Worm (Caenorhabditis elegans) whole organism, L4 larva: Measurements from ENCODE around the gene cpg-24.
A peak's percentile ranks its signal among the peaks of the same experiment; 100 is the strongest.

Experiments
- F10B5.3 ChIP-seq: sonication (generic microtip); optimal IDR thresholded peaks from 2 replicates; lab custom pipeline; 2016; ENCODE audit warnings: mild to moderate bottlenecking, missing genetic modification characterization, missing compliant biosample characterization
- F37D6.2 ChIP-seq: sonication (generic microtip); optimal IDR thresholded peaks from 2 replicates; lab custom pipeline; 2016; ENCODE audit warnings: mild to moderate bottlenecking, missing genetic modification characterization, missing compliant biosample characterization
- F44E2.7 ChIP-seq: fragments of 200-800 bp; sonication (Bioruptor generic); IDR thresholded peaks from 2 replicates; pipeline ENCODE4 v2.1.2; 2022; ENCODE audit warnings: missing genetic modification characterization, missing compliant biosample characterization
- R02D3.7 ChIP-seq: fragments of 150-350 bp; sonication (generic microtip); optimal IDR thresholded peaks from 3 replicates; lab custom pipeline; 2014; ENCODE audit warnings: missing biosample characterization, missing genetic modification characterization
- T20F7.1 ChIP-seq: fragments of 200-800 bp; sonication (Bioruptor generic); optimal IDR thresholded peaks from 2 replicates; lab custom pipeline; 2018; ENCODE audit warnings: mild to moderate bottlenecking, missing genetic modification characterization, missing compliant biosample characterization
- Y5F2A.4 ChIP-seq: fragments of 200-800 bp; sonication (Bioruptor generic); optimal IDR thresholded peaks from 2 replicates; lab custom pipeline; 2018; ENCODE audit warnings: mild to moderate bottlenecking, missing genetic modification characterization, missing compliant biosample characterization
- ZK337.2 ChIP-seq: fragments of 200-800 bp; sonication (Bioruptor generic); IDR thresholded peaks from 2 replicates; pipeline ENCODE4 v1.3.6; 2022; ENCODE audit warnings: missing genetic modification reagents, missing genetic modification characterization, missing compliant biosample characterization
- ZK546.5 ChIP-seq, 2 experiments: sonication (generic microtip); optimal IDR thresholded peaks; 2 replicates each; lab custom pipeline; 2017; ENCODE audit warnings: missing biosample characterization in 2 of 2, missing genetic modification characterization in 2 of 2
- aha-1 ChIP-seq: fragments of 150-350 bp; peaks from one replicate; lab custom pipeline; 2014; ENCODE audit warnings: missing biosample characterization, missing genetic modification characterization
- aly-2 ChIP-seq: sonication (generic microtip); optimal IDR thresholded peaks from 2 replicates; lab custom pipeline; 2018; ENCODE audit warnings: missing biosample characterization, missing genetic modification characterization
- ama-1 ChIP-seq: fragments of 150-350 bp; optimal IDR thresholded peaks from 2 replicates; lab custom pipeline; 2014; ENCODE audit warnings: inconsistent platforms, mixed read lengths
- arid-1 ChIP-seq: fragments of 200-800 bp; sonication (Bioruptor generic); conservative IDR thresholded peaks from 2 replicates; pipeline ENCODE4 v1.3.6; 2022; ENCODE audit warnings: missing genetic modification reagents, missing genetic modification characterization, missing compliant biosample characterization
- attf-4 ChIP-seq: sonication (generic microtip); optimal IDR thresholded peaks from 3 replicates; lab custom pipeline; 2017; ENCODE audit warnings: missing biosample characterization, missing genetic modification characterization
- ceh-20 ChIP-seq: fragments of 200-800 bp; sonication (Bioruptor generic); IDR thresholded peaks from 2 replicates; pipeline ENCODE4 v1.3.6; 2022; ENCODE audit warnings: missing genetic modification reagents, missing genetic modification characterization, missing compliant biosample characterization
- ceh-28 ChIP-seq: fragments of 150-350 bp; optimal IDR thresholded peaks from 2 replicates; lab custom pipeline; 2014; ENCODE audit warnings: missing biosample characterization, missing genetic modification reagents, missing genetic modification characterization
- ceh-32 ChIP-seq: sonication (generic microtip); optimal IDR thresholded peaks from 2 replicates; lab custom pipeline; 2016; ENCODE audit warnings: mild to moderate bottlenecking, missing genetic modification characterization, missing compliant biosample characterization; ENCODE audit not compliant: poor library complexity
- ceh-44 ChIP-seq: fragments of 200-800 bp; sonication (Bioruptor generic); IDR thresholded peaks from 2 replicates; pipeline ENCODE4 v1.3.6; 2022; ENCODE audit warnings: missing genetic modification reagents, missing genetic modification characterization, missing compliant biosample characterization
- ceh-62 ChIP-seq: sonication (generic microtip); optimal IDR thresholded peaks from 2 replicates; lab custom pipeline; 2017; ENCODE audit warnings: missing biosample characterization, missing genetic modification characterization
- ceh-82 ChIP-seq: sonication (generic microtip); optimal IDR thresholded peaks from 2 replicates; lab custom pipeline; 2017; ENCODE audit warnings: missing biosample characterization, missing genetic modification characterization
- cey-2 ChIP-seq: sonication (generic microtip); optimal IDR thresholded peaks from 3 replicates; lab custom pipeline; 2017; ENCODE audit warnings: missing genetic modification characterization, mild to moderate bottlenecking, missing compliant biosample characterization, antibody characterized with exemption, borderline replicate concordance; ENCODE audit not compliant: insufficient read depth
- daf-8 ChIP-seq: fragments of 200-800 bp; sonication (Bioruptor generic); IDR thresholded peaks from 2 replicates; pipeline ENCODE4 v1.3.6; 2022; ENCODE audit warnings: missing genetic modification characterization, missing compliant biosample characterization
- dpl-1 ChIP-seq: fragments of 150-350 bp; optimal IDR thresholded peaks from 2 replicates; lab custom pipeline; 2014; ENCODE audit warnings: missing biosample characterization, missing genetic modification reagents, missing genetic modification characterization
- duxl-1 ChIP-seq: sonication (generic microtip); optimal IDR thresholded peaks from 2 replicates; lab custom pipeline; 2016; ENCODE audit warnings: mild to moderate bottlenecking, missing genetic modification characterization, moderate library complexity, missing compliant biosample characterization; ENCODE audit not compliant: poor library complexity
- dve-1 ChIP-seq: sonication (generic microtip); optimal IDR thresholded peaks from 2 replicates; lab custom pipeline; 2017; ENCODE audit warnings: antibody characterized with exemption, mild to moderate bottlenecking, missing genetic modification characterization, missing compliant biosample characterization; ENCODE audit not compliant: insufficient read depth
- egl-27 ChIP-seq: sonication (generic microtip); optimal IDR thresholded peaks from 3 replicates; lab custom pipeline; 2017; ENCODE audit warnings: missing biosample characterization, missing genetic modification reagents, missing genetic modification characterization
- fkh-10 ChIP-seq: fragments of 150-350 bp; optimal IDR thresholded peaks from 2 replicates; lab custom pipeline; 2014; ENCODE audit warnings: missing biosample characterization, missing genetic modification reagents, missing genetic modification characterization
- fos-1 ChIP-seq: fragments of 150-350 bp; optimal IDR thresholded peaks from 2 replicates; lab custom pipeline; 2014; ENCODE audit warnings: missing biosample characterization, missing genetic modification characterization
- hlh-30 ChIP-seq: sonication (generic microtip); optimal IDR thresholded peaks from 2 replicates; lab custom pipeline; 2017; ENCODE audit warnings: antibody characterized with exemption, mild to moderate bottlenecking, missing genetic modification characterization, missing compliant biosample characterization; ENCODE audit not compliant: insufficient read depth
- lim-7 ChIP-seq: fragments of 200-800 bp; sonication (Bioruptor generic); IDR thresholded peaks from 2 replicates; pipeline ENCODE4 v1.3.6; 2022; ENCODE audit warnings: missing genetic modification characterization, missing compliant biosample characterization
- lin-1 ChIP-seq: fragments of 200-800 bp; sonication (Bioruptor generic); IDR thresholded peaks from 2 replicates; pipeline ENCODE4 v1.3.6; 2022; ENCODE audit warnings: missing genetic modification reagents, missing genetic modification characterization, missing compliant biosample characterization
- lin-13 ChIP-seq: fragments of 150-350 bp; optimal IDR thresholded peaks from 2 replicates; lab custom pipeline; 2014; ENCODE audit warnings: missing biosample characterization, missing genetic modification reagents, missing genetic modification characterization
- lin-29 ChIP-seq: fragments of 200-800 bp; sonication (Bioruptor generic); IDR thresholded peaks from 2 replicates; pipeline ENCODE4 v1.3.6; 2022; ENCODE audit warnings: missing genetic modification reagents, missing genetic modification characterization, missing compliant biosample characterization
- lin-38 ChIP-seq: fragments of 200-800 bp; sonication (Bioruptor generic); IDR thresholded peaks from 2 replicates; pipeline ENCODE4 v1.3.6; 2022; ENCODE audit warnings: missing genetic modification reagents, missing genetic modification characterization, missing compliant biosample characterization
- lsy-2 ChIP-seq, 2 experiments: fragments of 150-350 bp in 1 of 2; sonication (generic microtip) in 1 of 2; optimal IDR thresholded peaks; 2 replicates each; lab custom pipeline; 2014 to 2017; ENCODE audit warnings: missing biosample characterization in 2 of 2, missing genetic modification characterization in 2 of 2
- madf-5 ChIP-seq, 2 experiments: fragments of 200-800 bp; sonication (Bioruptor generic); IDR thresholded peaks; 2 replicates each; pipeline ENCODE4 v1.3.6; 2022; ENCODE audit warnings: missing compliant biosample characterization in 2 of 2, missing genetic modification characterization in 2 of 2
- mes-2 ChIP-seq: sonication (generic microtip); optimal IDR thresholded peaks from 2 replicates; lab custom pipeline; 2016; ENCODE audit warnings: missing genotype, mild to moderate bottlenecking, missing genetic modification characterization, missing compliant biosample characterization; ENCODE audit not compliant: poor library complexity, severe bottlenecking
- nhr-10 ChIP-seq: fragments of 150-350 bp; optimal IDR thresholded peaks from 2 replicates; lab custom pipeline; 2014; ENCODE audit warnings: missing biosample characterization, missing genetic modification characterization
- nhr-102 ChIP-seq: sonication (generic microtip); optimal IDR thresholded peaks from 2 replicates; lab custom pipeline; 2016; ENCODE audit warnings: mild to moderate bottlenecking, missing genetic modification characterization, moderate library complexity, missing compliant biosample characterization
- nhr-25 ChIP-seq: sonication (generic microtip); optimal IDR thresholded peaks from 2 replicates; lab custom pipeline; 2017; ENCODE audit warnings: missing genetic modification characterization, mild to moderate bottlenecking, missing compliant biosample characterization, antibody characterized with exemption, moderate library complexity, borderline replicate concordance; ENCODE audit not compliant: insufficient read depth
- nhr-42 ChIP-seq: fragments of 200-800 bp; sonication (Bioruptor generic); IDR thresholded peaks from 2 replicates; pipeline ENCODE4 v1.3.6; 2022; ENCODE audit warnings: missing genetic modification characterization, missing compliant biosample characterization
- nhr-48 ChIP-seq: sonication (generic microtip); optimal IDR thresholded peaks from 2 replicates; lab custom pipeline; 2016; ENCODE audit warnings: mild to moderate bottlenecking, missing genetic modification characterization, missing compliant biosample characterization
- php-3 ChIP-seq: fragments of 200-800 bp; sonication (Bioruptor generic); IDR thresholded peaks from 2 replicates; pipeline ENCODE4 v1.3.6; 2022; ENCODE audit warnings: missing genetic modification reagents, missing genetic modification characterization, missing compliant biosample characterization
- sdz-12 ChIP-seq: fragments of 200-800 bp; sonication (Bioruptor generic); optimal IDR thresholded peaks from 2 replicates; lab custom pipeline; 2018; ENCODE audit warnings: mild to moderate bottlenecking, missing genetic modification characterization, missing compliant biosample characterization
- set-16 ChIP-seq: fragments of 200-800 bp; sonication (Bioruptor generic); IDR thresholded peaks from 2 replicates; pipeline ENCODE4 v1.3.6; 2022; ENCODE audit warnings: missing genetic modification reagents, missing genetic modification characterization, missing compliant biosample characterization
- skn-1 ChIP-seq: fragments of 150-350 bp; optimal IDR thresholded peaks from 2 replicates; lab custom pipeline; 2014; ENCODE audit warnings: missing biosample characterization, missing genetic modification characterization
- snpc-1.2 ChIP-seq: fragments of 200-800 bp; sonication (Bioruptor generic); IDR thresholded peaks from 2 replicates; pipeline ENCODE4 v1.3.6; 2022; ENCODE audit warnings: missing genetic modification reagents, missing genetic modification characterization, missing compliant biosample characterization
- spr-1 ChIP-seq: sonication (generic microtip); optimal IDR thresholded peaks from 2 replicates; lab custom pipeline; 2016; ENCODE audit warnings: mild to moderate bottlenecking, missing genetic modification characterization, missing compliant biosample characterization
- zag-1 ChIP-seq: fragments of 150-350 bp; optimal IDR thresholded peaks from 2 replicates; lab custom pipeline; 2014; ENCODE audit warnings: missing biosample characterization, missing genetic modification characterization

cpg-24 gene

DNA sequence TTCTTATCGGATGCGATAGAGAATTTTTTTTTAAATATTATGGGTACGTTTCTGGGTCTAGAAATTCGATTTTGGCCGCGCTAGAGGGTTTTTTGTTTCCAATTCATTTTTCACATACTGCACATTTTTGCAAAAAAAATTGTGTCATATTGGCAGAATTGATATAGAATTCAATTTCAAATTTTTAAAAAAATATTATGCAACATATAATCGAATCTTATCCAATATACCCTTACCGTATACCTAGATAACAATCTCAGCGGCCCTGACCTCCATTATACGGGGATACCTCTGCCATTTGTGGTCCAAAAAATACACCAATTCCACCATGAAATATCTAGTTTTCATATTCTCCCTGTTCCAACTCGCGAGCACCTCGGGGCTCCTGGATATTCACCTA lies at the start of gene cpg-24:
TSS of gene cpg-24 (plus strand) at position 301 of the 400 bp plus-strand sequence.
- TF ChIP-seq Y5F2A.4 (GFP tag; lab: Kevin White, UChicago): no peak
- TF ChIP-seq F37D6.2: no peak
- TF ChIP-seq egl-27 (tag; lab: Kevin White, UChicago): no peak
- TF ChIP-seq mes-2 (tag; lab: Kevin White, UChicago): no peak
- no peak for TF ChIP-seq lim-7 (GFP tag; lab: Robert Waterston, UW)
- TF ChIP-seq snpc-1.2: no peak
- no peak for TF ChIP-seq aha-1 (tag; lab: Kevin White, UChicago)
- no peak for TF ChIP-seq ZK337.2
- no peak for TF ChIP-seq ceh-62 (tag; lab: Kevin White, UChicago)
- TF ChIP-seq hlh-30: no peak
- no peak for TF ChIP-seq skn-1 (tag; lab: Kevin White, UChicago)
- TF ChIP-seq, all 104 proteins: peak for 0

DNA sequence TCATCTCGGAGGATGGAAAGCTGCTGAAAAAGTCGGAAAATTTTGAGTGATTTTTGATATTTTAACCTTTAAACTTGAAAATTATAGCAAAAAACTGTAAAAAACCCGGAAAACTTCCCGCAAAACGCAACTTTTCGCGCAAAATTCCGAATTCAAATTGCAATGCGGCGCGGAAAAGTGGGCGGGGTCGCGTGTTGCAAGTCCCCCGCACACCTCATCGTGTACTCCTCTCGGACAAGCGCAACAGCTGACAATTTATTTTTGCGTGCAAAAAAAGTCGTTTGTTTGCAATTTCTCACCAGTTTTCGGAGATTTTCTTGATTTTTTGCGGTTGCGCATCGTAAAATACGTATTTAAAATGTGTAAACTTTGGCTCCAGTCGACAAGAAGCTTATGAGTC lies 35.9 kb upstream of the cpg-24 start, which contains the start of gene npp-8:
TSS of gene npp-8 (minus strand) at position 23 of the 400 bp plus-strand sequence.
- TF ChIP-seq hlh-30 (peak; percentile 90), duxl-1 (tag; lab: Kevin White, UChicago) (peak; percentile 88), madf-5 (GFP tag; IDR thresholded peaks at IDR 0.05; lab: Robert Waterston, UW) (peak in 1 of 2 experiments; percentile 48; a peak in 1 of 4 replicates), ceh-20 (peak; percentile 82), set-16 (0 out of 2 replicates have a peak, but pooled peaks have one; percentile 26), T20F7.1 (GFP tag; lab: Kevin White, UChicago) (no peak), lin-13 (GFP tag; lab: Kevin White, UChicago) (peak; percentile 91), lim-7 (GFP tag; lab: Robert Waterston, UW) (no peak), cey-2 (tag; lab: Kevin White, UChicago) (no peak), attf-4 (tag; lab: Kevin White, UChicago) (no peak), snpc-1.2 (peak; percentile 57; the same call in 1 of the 2 replicates), fkh-10 (GFP tag; lab: Kevin White, UChicago) (peak; percentile 71), egl-27 (tag; lab: Kevin White, UChicago) (no peak), ceh-82 (tag; lab: Kevin White, UChicago) (no peak), dpl-1 (peak; percentile 89), lin-29 (0 out of 2 replicates have a peak, but pooled peaks have one; percentile 58), nhr-10 (no peak), ceh-28 (tag; lab: Kevin White, UChicago) (no peak), lin-38 (GFP tag; lab: Robert Waterston, UW) (peak; percentile 90), dve-1 (tag; lab: Kevin White, UChicago) (peak; percentile 91), nhr-25 (tag; lab: Kevin White, UChicago) (peak; percentile 67), spr-1 (tag; lab: Kevin White, UChicago) (peak; percentile 83), F37D6.2 (peak; percentile 59), sdz-12 (GFP tag; lab: Kevin White, UChicago) (no peak), aly-2 (tag; lab: Kevin White, UChicago) (no peak), fos-1 (no peak), nhr-42 (GFP tag; lab: Robert Waterston, UW) (peak; percentile 69; the same call in 1 of the 2 replicates), nhr-48 (peak; percentile 59), ceh-44 (GFP tag; lab: Robert Waterston, UW) (0 out of 2 replicates have a peak, but pooled peaks have one; percentile 22), arid-1 (GFP tag; lab: Robert Waterston, UW) (peak; percentile 90), lin-1 (GFP tag; lab: Robert Waterston, UW) (peak; percentile 50; the same call in 1 of the 2 replicates), F44E2.7 (GFP tag; lab: Robert Waterston, UW) (no peak), ceh-32 (tag; lab: Kevin White, UChicago) (no peak), daf-8 (no peak), nhr-102 (tag; lab: Kevin White, UChicago) (peak; percentile 88), zag-1 (tag; lab: Kevin White, UChicago) (no peak), ama-1 (lab: Kevin White, UChicago) (peak; percentile 62), F10B5.3 (peak; percentile 33), lsy-2 (tag; optimal IDR thresholded peaks at IDR 0.05; lab: Kevin White, UChicago) (peak in 1 of 2 experiments; percentile 88), ZK546.5 (tag; optimal IDR thresholded peaks at IDR 0.05; lab: Kevin White, UChicago) (no peak), php-3 (GFP tag; lab: Robert Waterston, UW) (peak; percentile 59), R02D3.7 (tag; lab: Kevin White, UChicago) (no peak)
